Fruit fly (Drosophila melanogaster): Measurements from ENCODE around the gene ppk13.

DNA sequence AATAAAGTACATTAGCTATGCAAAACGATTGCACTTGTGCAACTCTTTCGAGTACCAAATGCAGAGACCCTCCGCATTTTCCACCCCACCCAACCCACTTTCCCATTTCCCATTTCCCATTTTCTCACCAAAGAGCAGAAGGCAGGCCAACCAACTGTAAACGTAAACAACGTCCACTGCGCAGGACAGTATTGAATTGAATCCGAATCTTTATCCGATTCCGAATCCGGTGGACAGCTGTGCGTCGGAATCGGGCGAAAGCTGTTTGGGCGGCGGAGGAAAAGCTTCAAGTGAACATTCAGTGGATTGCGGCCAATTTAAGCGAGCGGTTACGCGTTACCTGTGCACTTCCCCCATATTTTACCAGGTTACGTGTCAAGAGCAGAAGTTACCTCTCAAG is 13.4 kb downstream of the ppk13 start, which contains the start of gene tadr:
- TF ChIP-seq CTCF (optimal IDR thresholded peaks at IDR 0.05) (no peak), CG8478 (optimal IDR thresholded peaks at IDR 0.05) (no peak)
